Worm (Caenorhabditis elegans) whole organism, L1 larva: ENCODE data around the gene plpp-1.1.

ENCODE experiments used
- F16B12.6 ChIP-seq: fragments of 150-350 bp; optimal IDR thresholded peaks from 2 replicates; lab custom pipeline; 2014; ENCODE audit warnings: missing biosample characterization, missing genetic modification characterization
- fkh-10 ChIP-seq: sonication (generic microtip); optimal IDR thresholded peaks from 2 replicates; lab custom pipeline; 2017; ENCODE audit warnings: missing biosample characterization, missing genetic modification reagents, missing genetic modification characterization
- lin-39 ChIP-seq: fragments of 150-350 bp; optimal IDR thresholded peaks from 2 replicates; lab custom pipeline; 2014; ENCODE audit warnings: missing biosample characterization, missing genetic modification reagents, missing genetic modification characterization
- nhr-237 ChIP-seq: fragments of 150-350 bp; optimal IDR thresholded peaks from 2 replicates; lab custom pipeline; 2014; ENCODE audit warnings: missing biosample characterization, missing genetic modification characterization
- nhr-28 ChIP-seq: fragments of 150-350 bp; optimal IDR thresholded peaks from 2 replicates; lab custom pipeline; 2014; ENCODE audit warnings: missing biosample characterization, missing genetic modification characterization
- pqm-1 ChIP-seq: sonication (generic microtip); optimal IDR thresholded peaks from 3 replicates; lab custom pipeline; 2017; ENCODE audit warnings: missing biosample characterization, missing genetic modification characterization
- ztf-11 ChIP-seq, 2 experiments: sonication (generic microtip); optimal IDR thresholded peaks; 2 replicates each; lab custom pipeline; 2016 to 2017; ENCODE audit warnings: missing genetic modification characterization in 2 of 2, missing biosample characterization in 1 of 2, missing compliant biosample characterization in 1 of 2

DNA sequence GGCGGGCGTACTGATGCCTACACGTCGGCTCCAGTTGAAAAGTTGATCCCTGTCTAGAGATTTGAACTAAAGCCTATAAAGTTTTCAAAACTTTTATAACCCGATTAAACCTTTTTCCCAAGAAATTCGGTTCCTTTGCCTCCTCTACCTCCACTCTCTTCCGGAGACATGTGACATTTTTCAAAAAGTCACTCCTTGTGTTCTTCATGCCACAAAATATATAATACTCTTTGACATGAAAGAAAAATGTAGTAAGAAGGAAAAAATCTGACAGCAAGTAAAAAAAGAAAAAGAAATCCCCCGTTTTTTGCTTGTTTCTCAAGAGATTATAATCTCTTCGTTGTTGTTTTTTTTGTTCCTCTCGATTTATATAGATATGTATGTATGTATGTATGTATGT lies 27.0 kb upstream of the plpp-1.1 start:
- TF ChIP-seq fkh-10 (GFP tag; lab: Kevin White, UChicago) = no peak
- no peak for TF ChIP-seq F16B12.6 (tag; lab: Kevin White, UChicago)
- TF ChIP-seq ztf-11 (tag; optimal IDR thresholded peaks at IDR 0.05; lab: Kevin White, UChicago) = no peak
- no peak for TF ChIP-seq nhr-237
- TF ChIP-seq lin-39 (tag; lab: Kevin White, UChicago) = no peak
- TF ChIP-seq nhr-28 = no peak
- no peak for TF ChIP-seq pqm-1 (tag; lab: Kevin White, UChicago)
